Fruit fly (Drosophila melanogaster) whole organism, embryonic: ENCODE data around the gene CheB38c.
A peak's percentile ranks its signal among the peaks of the same experiment; 100 is the strongest.

Experiments used
- Awh ChIP-seq: fragments of 200-800 bp; sonication (Bioruptor generic); IDR thresholded peaks from 2 replicates; pipeline ENCODE4, ENCODE4 v1.3.6; 2022; ENCODE audit warnings: missing biosample characterization, missing genetic modification characterization
- Bgb ChIP-seq: fragments of 200-800 bp; sonication (Bioruptor generic); IDR thresholded peaks from 2 replicates; pipeline ENCODE4 v1.3.6; 2022; ENCODE audit warnings: missing biosample characterization, missing genetic modification characterization; ENCODE audit not compliant: partially characterized antibody
- BtbVII ChIP-seq: fragments of 200-800 bp; sonication (Bioruptor generic); optimal IDR thresholded peaks from 3 replicates; lab custom pipeline; 2017; ENCODE audit warnings: missing biosample characterization, mild to moderate bottlenecking, missing genetic modification characterization
- CG11247 ChIP-seq: fragments of 200-800 bp; sonication (Bioruptor generic); IDR thresholded peaks from 2 replicates; pipeline ENCODE4 v1.3.6; 2022; ENCODE audit warnings: missing biosample characterization, missing genetic modification characterization
- CG12659 ChIP-seq: fragments of 200-800 bp; sonication (Bioruptor generic); optimal IDR thresholded peaks from 3 replicates; lab custom pipeline; 2017; ENCODE audit warnings: mild to moderate bottlenecking, missing biosample characterization, missing genetic modification reagents, missing genetic modification characterization
- CG12744 ChIP-seq: fragments of 200-800 bp; sonication (Bioruptor generic); optimal IDR thresholded peaks from 2 replicates; lab custom pipeline; 2016; ENCODE audit warnings: missing biosample characterization, missing genetic modification characterization
- CG13123 ChIP-seq: fragments of 200-800 bp; sonication (Bioruptor generic); optimal IDR thresholded peaks from 2 replicates; lab custom pipeline; 2016; ENCODE audit warnings: missing biosample characterization, missing genetic modification characterization
- CG13296 ChIP-seq: fragments of 200-800 bp; sonication (Bioruptor generic); optimal IDR thresholded peaks from 3 replicates; lab custom pipeline; 2018; ENCODE audit warnings: missing biosample characterization, mild to moderate bottlenecking, missing genetic modification characterization
- CG13424 ChIP-seq: fragments of 200-800 bp; sonication (Bioruptor generic); optimal IDR thresholded peaks from 2 replicates; lab custom pipeline; 2019; ENCODE audit warnings: missing biosample characterization, mild to moderate bottlenecking, missing genetic modification characterization, moderate library complexity
- CG2129 ChIP-seq: fragments of 200-800 bp; sonication (Bioruptor generic); IDR thresholded peaks from 2 replicates; pipeline ENCODE4 v1.3.6; 2022; ENCODE audit warnings: missing biosample characterization, missing genetic modification characterization; ENCODE audit not compliant: partially characterized antibody
- CG31365 ChIP-seq: fragments of 200-800 bp; sonication (Bioruptor generic); optimal IDR thresholded peaks from 2 replicates; lab custom pipeline; 2018; ENCODE audit warnings: missing biosample characterization, mild to moderate bottlenecking, missing genetic modification characterization
- CG4328 ChIP-seq: fragments of 200-800 bp; sonication (Bioruptor generic); optimal IDR thresholded peaks from 3 replicates; lab custom pipeline; 2017; ENCODE audit warnings: missing biosample characterization, missing genetic modification reagents, missing genetic modification characterization
- CG6272 ChIP-seq: fragments of 200-800 bp; sonication (Bioruptor generic); IDR thresholded peaks from 2 replicates; pipeline ENCODE4 v1.3.6; 2022; ENCODE audit warnings: missing biosample characterization, missing genetic modification characterization
- CG6791 ChIP-seq: fragments of 200-800 bp; sonication (Bioruptor generic); IDR thresholded peaks from 3 replicates; pipeline ENCODE4 v1.3.6; 2022; ENCODE audit warnings: missing biosample characterization, missing genetic modification characterization; ENCODE audit not compliant: partially characterized antibody
- CG7271 ChIP-seq: fragments of 200-800 bp; sonication (Bioruptor generic); optimal IDR thresholded peaks from 2 replicates; lab custom pipeline; 2018; ENCODE audit warnings: missing biosample characterization, mild to moderate bottlenecking, missing genetic modification characterization, moderate library complexity
- CG7556 ChIP-seq: fragments of 200-800 bp; sonication (Bioruptor generic); optimal IDR thresholded peaks from 2 replicates; lab custom pipeline; 2017; ENCODE audit warnings: missing biosample characterization, mild to moderate bottlenecking, missing genetic modification characterization
- CG8281 ChIP-seq: fragments of 200-800 bp; sonication (Bioruptor generic); optimal IDR thresholded peaks from 2 replicates; lab custom pipeline; 2018; ENCODE audit warnings: missing biosample characterization, mild to moderate bottlenecking, missing genetic modification characterization, moderate library complexity
- CG8944 ChIP-seq: fragments of 200-800 bp; sonication (Bioruptor generic); optimal IDR thresholded peaks from 3 replicates; lab custom pipeline; 2016; ENCODE audit warnings: missing biosample characterization, missing genetic modification characterization
- Doc2 ChIP-seq: fragments of 200-800 bp; sonication (Bioruptor generic); IDR thresholded peaks from 2 replicates; pipeline ENCODE4 v1.3.6; 2022; ENCODE audit warnings: missing biosample characterization, missing genetic modification characterization
- Gug ChIP-seq: fragments of 200-800 bp; sonication (Bioruptor generic); IDR thresholded peaks from 4 replicates; pipeline ENCODE4 v1.3.6; 2022; ENCODE audit warnings: missing biosample characterization, missing genetic modification characterization
- H15 ChIP-seq: fragments of 200-800 bp; sonication (Bioruptor generic); IDR thresholded peaks from 3 replicates; pipeline ENCODE4 v1.3.6; 2022; ENCODE audit warnings: missing biosample characterization, missing genetic modification characterization
- HLH3B ChIP-seq: fragments of 200-800 bp; sonication (Bioruptor generic); IDR thresholded peaks from 2 replicates; pipeline ENCODE4 v1.3.6; 2022; ENCODE audit warnings: missing biosample characterization, missing genetic modification characterization
- MESR4 ChIP-seq: fragments of 200-800 bp; sonication (Bioruptor generic); optimal IDR thresholded peaks from 2 replicates; lab custom pipeline; 2018; ENCODE audit warnings: missing biosample characterization, mild to moderate bottlenecking, missing genetic modification characterization, moderate library complexity
- Nf-YB ChIP-seq: fragments of 200-800 bp; sonication (Bioruptor generic); optimal IDR thresholded peaks from 3 replicates; lab custom pipeline; 2019; ENCODE audit warnings: missing biosample characterization, mild to moderate bottlenecking, missing genetic modification characterization, moderate library complexity
- Oaz ChIP-seq: fragments of 200-800 bp; sonication (Bioruptor generic); IDR thresholded peaks from 2 replicates; pipeline ENCODE4 v1.3.6; 2022; ENCODE audit warnings: missing biosample characterization, missing genetic modification characterization
- PHDP ChIP-seq: fragments of 200-800 bp; sonication (Bioruptor generic); optimal IDR thresholded peaks from 3 replicates; lab custom pipeline; 2018; ENCODE audit warnings: missing biosample characterization, mild to moderate bottlenecking, missing genetic modification characterization, moderate library complexity
- Rfx ChIP-seq: fragments of 200-800 bp; sonication (Bioruptor generic); IDR thresholded peaks from 2 replicates; pipeline ENCODE4 v1.3.6; 2022; ENCODE audit warnings: missing biosample characterization, missing genetic modification characterization
- Rx ChIP-seq: fragments of 200-800 bp; sonication (Bioruptor generic); IDR thresholded peaks from 2 replicates; pipeline ENCODE4 v1.3.6; 2022; ENCODE audit warnings: missing biosample characterization, missing genetic modification characterization
- Sox100B ChIP-seq: fragments of 200-800 bp; sonication (Bioruptor generic); optimal IDR thresholded peaks from 3 replicates; lab custom pipeline; 2018; ENCODE audit warnings: missing biosample characterization, mild to moderate bottlenecking, missing genetic modification characterization
- Sry-β ChIP-seq: fragments of 200-800 bp; sonication (Bioruptor generic); optimal IDR thresholded peaks from 2 replicates; lab custom pipeline; 2018; ENCODE audit warnings: missing biosample characterization, mild to moderate bottlenecking, missing genetic modification characterization, moderate library complexity
- Xbp1 ChIP-seq: fragments of 200-800 bp; sonication (Bioruptor generic); optimal IDR thresholded peaks from 3 replicates; lab custom pipeline; 2016; ENCODE audit warnings: missing biosample characterization, mild to moderate bottlenecking, missing genetic modification characterization
- ab ChIP-seq: fragments of 200-800 bp; sonication (Bioruptor generic); optimal IDR thresholded peaks from 2 replicates; lab custom pipeline; 2016; ENCODE audit warnings: missing biosample characterization, missing genetic modification characterization
- ap ChIP-seq: fragments of 200-800 bp; sonication (Bioruptor generic); IDR thresholded peaks from 2 replicates; pipeline ENCODE4 v1.3.6; 2022; ENCODE audit warnings: missing biosample characterization, missing genetic modification characterization
- ara ChIP-seq: fragments of 200-800 bp; sonication (Bioruptor generic); IDR thresholded peaks from 2 replicates; pipeline ENCODE4 v1.3.6; 2022; ENCODE audit warnings: missing biosample characterization, missing genetic modification characterization
- cg ChIP-seq: fragments of 200-800 bp; sonication (Bioruptor generic); optimal IDR thresholded peaks from 3 replicates; lab custom pipeline; 2019; ENCODE audit warnings: missing biosample characterization, mild to moderate bottlenecking, missing genetic modification characterization, moderate library complexity
- dan ChIP-seq: fragments of 200-800 bp; sonication (Bioruptor generic); IDR thresholded peaks from 2 replicates; pipeline ENCODE4 v1.3.6; 2022; ENCODE audit warnings: missing biosample characterization, missing genetic modification characterization
- gce ChIP-seq: fragments of 200-800 bp; sonication (Bioruptor generic); IDR thresholded peaks from 3 replicates; pipeline ENCODE4 v1.3.6; 2022; ENCODE audit warnings: missing biosample characterization, missing genetic modification characterization
- gsb ChIP-seq: fragments of 200-800 bp; sonication (Bioruptor generic); IDR thresholded peaks from 2 replicates; pipeline ENCODE4 v1.3.6; 2022; ENCODE audit warnings: missing biosample characterization, missing genetic modification characterization
- gsb-n ChIP-seq: fragments of 200-800 bp; sonication (Bioruptor generic); optimal IDR thresholded peaks from 3 replicates; lab custom pipeline; 2018; ENCODE audit warnings: missing biosample characterization, mild to moderate bottlenecking, missing genetic modification characterization
- ham ChIP-seq: fragments of 200-800 bp; sonication (Bioruptor generic); IDR thresholded peaks from 2 replicates; pipeline ENCODE4 v1.3.6; 2022; ENCODE audit warnings: missing biosample characterization, missing genetic modification characterization
- hbn ChIP-seq: fragments of 200-800 bp; sonication (Bioruptor generic); IDR thresholded peaks from 2 replicates; pipeline ENCODE4 v1.3.6; 2022; ENCODE audit warnings: missing biosample characterization, missing genetic modification characterization; ENCODE audit not compliant: partially characterized antibody
- lmd ChIP-seq: fragments of 200-800 bp; sonication (Bioruptor generic); IDR thresholded peaks from 2 replicates; pipeline ENCODE4 v1.3.6; 2022; ENCODE audit warnings: missing biosample characterization, missing genetic modification characterization
- nom ChIP-seq: fragments of 200-800 bp; sonication (Bioruptor generic); optimal IDR thresholded peaks from 2 replicates; lab custom pipeline; 2017; ENCODE audit warnings: missing biosample characterization, missing genetic modification characterization, mild to moderate bottlenecking, moderate library complexity, missing genetic modification reagents
- phol ChIP-seq: fragments of 200-800 bp; sonication (Bioruptor generic); optimal IDR thresholded peaks from 3 replicates; lab custom pipeline; 2018; ENCODE audit warnings: missing biosample characterization, mild to moderate bottlenecking, missing genetic modification characterization, moderate library complexity
- pita ChIP-seq: fragments of 200-800 bp; sonication (Bioruptor generic); optimal IDR thresholded peaks from 2 replicates; lab custom pipeline; 2017; ENCODE audit warnings: missing biosample characterization, mild to moderate bottlenecking, missing genetic modification characterization
- sens ChIP-seq: fragments of 200-800 bp; sonication (Bioruptor generic); peaks from one replicate; lab custom pipeline; 2016; ENCODE audit warnings: missing biosample characterization, missing genetic modification characterization
- ssp ChIP-seq: fragments of 200-800 bp; sonication (Bioruptor generic); IDR thresholded peaks from 2 replicates; pipeline ENCODE4 v1.3.6; 2022; ENCODE audit warnings: missing biosample characterization, missing genetic modification characterization
- zf30C ChIP-seq: fragments of 200-800 bp; sonication (Bioruptor generic); optimal IDR thresholded peaks from 3 replicates; lab custom pipeline; 2018; ENCODE audit warnings: missing biosample characterization, mild to moderate bottlenecking, missing genetic modification characterization

Gene CheB38c

dm6 chr2L:20823196-20824105 is 2.8 kb upstream of the CheB38c start (continued):
- TF ChIP-seq CG8281 (tag; lab: Kevin White, UChicago): no peak
- TF ChIP-seq zf30C (GFP tag; lab: Kevin White, UChicago): no peak
- TF ChIP-seq CG6272 (GFP tag; lab: Robert Waterston, UW): no peak
- TF ChIP-seq Doc2: no peak
- TF ChIP-seq H15 (GFP tag; lab: Robert Waterston, UW): no peak
- TF ChIP-seq PHDP (tag; lab: Kevin White, UChicago): no peak
- peak; percentile 36 for TF ChIP-seq CG7556 (GFP tag; lab: Kevin White, UChicago)
- peak; percentile 65 for TF ChIP-seq nom (GFP tag; lab: Kevin White, UChicago)
- no peak for TF ChIP-seq ara (GFP tag; lab: Robert Waterston, UW)
- no peak for TF ChIP-seq CG11247 (GFP tag; lab: Robert Waterston, UW)
- TF ChIP-seq Nf-YB (GFP tag; lab: Kevin White, UChicago): no peak
- TF ChIP-seq ham: no peak
- no peak for TF ChIP-seq pita (GFP tag; lab: Kevin White, UChicago)
- TF ChIP-seq hbn (GFP tag; lab: Robert Waterston, UW): peak; percentile 36; the same call in 1 of the 2 replicates
- TF ChIP-seq ssp: peak; percentile 29; the same call in 1 of the 2 replicates
- peak; percentile 62; the same call in 1 of the 2 replicates for TF ChIP-seq Bgb (GFP tag; lab: Robert Waterston, UW)
- TF ChIP-seq CG8944 (GFP tag; lab: Kevin White, UChicago): no peak
- no peak for TF ChIP-seq CG12744 (GFP tag; lab: Kevin White, UChicago)
- peak; percentile 24 for TF ChIP-seq phol
- peak; percentile 68 for TF ChIP-seq sens
- TF ChIP-seq Rfx: peak; percentile 43; the same call in 1 of the 2 replicates
- peak; percentile 22 for TF ChIP-seq Xbp1 (GFP tag; lab: Kevin White, UChicago)
- peak; percentile 62 for TF ChIP-seq Sox100B (GFP tag; lab: Kevin White, UChicago)
- no peak for TF ChIP-seq Rx (GFP tag; lab: Robert Waterston, UW)
- TF ChIP-seq CG31365 (tag; lab: Kevin White, UChicago): peak; percentile 45
- no peak for TF ChIP-seq gsb (GFP tag; lab: Robert Waterston, UW)
- TF ChIP-seq ab: no peak
- TF ChIP-seq Awh (GFP tag; lab: Robert Waterston, UW): no peak; the same call in 1 of the 2 replicates
- TF ChIP-seq CG2129 (GFP tag; lab: Robert Waterston, UW): 0 out of 2 replicates have a peak, but pooled peaks have one; percentile 12
- TF ChIP-seq lmd (GFP tag; lab: Robert Waterston, UW): no peak
- no peak for TF ChIP-seq CG12659 (GFP tag; lab: Kevin White, UChicago)
- peak; percentile 11 for TF ChIP-seq CG4328 (GFP tag; lab: Kevin White, UChicago)
- TF ChIP-seq CG13123 (GFP tag; lab: Kevin White, UChicago): no peak
- peak; percentile 23; the same call in 1 of the 2 replicates for TF ChIP-seq Oaz (GFP tag; lab: Robert Waterston, UW)
- TF ChIP-seq gsb-n (tag; lab: Kevin White, UChicago): no peak
- TF ChIP-seq CG13424 (tag; lab: Kevin White, UChicago): peak; percentile 18
- no peak for TF ChIP-seq BtbVII
- TF ChIP-seq ap (GFP tag; lab: Robert Waterston, UW): no peak
- no peak for TF ChIP-seq dan
- no peak; the same call in 3 of the 4 replicates for TF ChIP-seq Gug (GFP tag; lab: Robert Waterston, UW)
- TF ChIP-seq CG6791 (GFP tag; lab: Robert Waterston, UW): peak; percentile 55; the same call in 1 of the 3 replicates
- no peak for TF ChIP-seq MESR4 (GFP tag; lab: Kevin White, UChicago)
- TF ChIP-seq Sry-β: peak; percentile 96
- TF ChIP-seq CG7271: no peak
- TF ChIP-seq cg (GFP tag; lab: Kevin White, UChicago): peak; percentile 17
- no peak for TF ChIP-seq CG13296 (GFP tag; lab: Kevin White, UChicago)
- TF ChIP-seq HLH3B: no peak
- TF ChIP-seq gce (GFP tag; lab: Robert Waterston, UW): peak; percentile 59; the same call in 1 of the 3 replicates
